Fruit fly (Drosophila melanogaster): ENCODE measurements around the gene CG6761.

CG6761 gene

DNA sequence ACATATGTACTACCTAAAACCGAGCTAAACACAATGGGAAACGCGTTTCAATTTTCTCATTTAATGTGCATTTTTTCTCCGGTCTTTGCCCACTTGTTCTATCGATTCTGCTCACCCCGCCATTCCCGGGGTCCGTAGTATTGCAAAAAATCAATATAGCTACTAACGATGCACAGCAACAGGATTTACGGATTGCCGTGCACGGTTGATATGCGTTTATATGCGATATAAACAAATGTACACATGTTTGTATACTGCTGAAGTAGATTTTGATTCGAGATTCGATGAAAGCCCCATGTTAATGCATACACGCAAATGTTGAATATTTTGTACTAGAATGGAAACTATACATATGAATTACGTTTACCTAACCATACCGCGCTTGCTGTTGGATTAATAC is 13.7 kb upstream of the CG6761 start:
- TF ChIP-seq Sin3A (optimal IDR thresholded peaks at IDR 0.05), result no peak

DNA sequence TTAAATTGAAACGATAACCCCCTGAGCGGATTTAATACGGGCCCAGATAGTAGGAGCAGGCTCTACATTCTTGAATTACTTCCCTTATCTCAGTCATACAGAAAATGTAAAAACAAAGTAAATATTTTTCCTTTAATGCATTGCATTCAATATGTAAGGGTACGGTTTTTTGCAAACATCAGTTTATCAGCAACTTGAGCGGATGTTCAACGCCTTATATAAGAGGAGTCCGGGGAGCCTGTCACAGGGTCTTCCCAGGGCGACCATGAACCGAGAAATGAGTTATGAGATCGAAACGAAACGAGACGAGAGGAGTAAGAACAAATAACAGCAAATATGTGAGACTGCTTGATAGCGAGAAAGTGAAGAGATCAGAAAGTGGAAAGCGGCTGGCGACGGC is 13.2 kb upstream of the CG6761 start:
- TF ChIP-seq Myc (optimal IDR thresholded peaks at IDR 0.05) (no peak), Sin3A (optimal IDR thresholded peaks at IDR 0.05) (no peak), h (optimal IDR thresholded peaks at IDR 0.05) (no peak), ttk (optimal IDR thresholded peaks at IDR 0.05) (no peak), insv (optimal IDR thresholded peaks at IDR 0.05) (no peak), psq (optimal IDR thresholded peaks at IDR 0.05) (no peak)

DNA sequence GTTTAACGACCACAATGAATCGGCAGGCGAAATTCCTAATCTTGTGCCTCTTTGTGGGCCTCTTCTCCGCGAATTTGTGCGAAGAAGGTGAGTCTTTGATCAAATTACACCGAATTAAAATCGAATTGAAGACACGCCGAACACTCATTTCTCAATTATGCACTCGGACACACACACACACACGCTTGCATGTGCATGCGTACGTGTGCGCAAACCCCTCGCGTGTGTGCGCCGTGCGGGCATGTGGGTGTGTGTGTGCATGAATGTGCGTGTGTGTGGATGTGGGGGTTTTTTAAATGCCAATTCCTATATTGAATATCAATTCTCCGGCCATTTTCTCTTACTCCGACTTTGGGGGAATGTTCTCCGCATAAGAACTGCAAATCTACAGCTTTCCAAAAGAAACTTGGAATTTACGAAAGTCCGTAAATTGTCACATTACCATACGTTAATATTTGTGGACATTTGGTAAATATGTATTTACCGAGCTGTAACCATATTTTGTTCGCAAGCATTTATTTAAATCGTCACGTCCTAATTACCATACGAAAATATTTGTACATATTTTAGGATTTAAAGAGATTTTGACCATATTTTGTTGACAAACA is 11.2 kb upstream of the CG6761 start:
- TF ChIP-seq Myc (optimal IDR thresholded peaks at IDR 0.05) (no peak), psq (optimal IDR thresholded peaks at IDR 0.05) (no peak), h (optimal IDR thresholded peaks at IDR 0.05) (no peak), ttk (optimal IDR thresholded peaks at IDR 0.05) (no peak), Sin3A (optimal IDR thresholded peaks at IDR 0.05) (no peak), insv (optimal IDR thresholded peaks at IDR 0.05) (no peak)

DNA sequence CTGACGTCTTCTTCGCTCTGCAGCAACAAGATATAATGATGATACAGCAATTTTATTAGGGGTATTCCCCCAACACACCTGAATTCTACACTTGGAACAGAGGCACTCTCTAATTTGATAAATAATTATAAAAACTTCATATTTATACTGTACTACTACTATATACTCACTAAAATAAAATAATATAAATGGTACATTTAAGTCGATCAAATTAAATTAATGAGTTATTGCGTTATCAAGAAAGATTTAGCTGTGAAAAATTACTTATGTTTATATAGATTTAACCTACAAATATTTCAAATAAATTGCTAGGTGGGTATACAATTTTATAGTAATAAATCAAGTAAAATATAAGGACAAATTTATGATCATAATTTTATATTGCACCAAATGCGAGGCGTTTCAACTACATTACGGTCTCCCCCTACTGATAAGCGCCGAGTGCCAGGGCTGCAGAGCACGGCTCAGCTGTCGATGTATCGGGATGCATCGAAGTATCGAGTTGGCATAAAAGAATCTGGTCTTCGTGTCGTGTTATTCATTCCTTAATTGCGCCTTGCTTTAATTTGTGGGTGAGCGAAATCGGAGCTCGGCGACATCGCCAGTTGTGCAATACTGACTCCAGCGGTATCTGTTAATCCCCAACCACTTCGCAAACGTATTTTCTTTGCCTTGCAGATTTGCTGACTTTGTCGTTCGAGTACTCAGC is 10.6 kb upstream of the CG6761 start, which contains the start of gene vsg:
TSS of gene vsg (plus strand) at position 497 of the 709 bp plus-strand sequence.
- TF ChIP-seq psq (optimal IDR thresholded peaks at IDR 0.05), result no peak
- TF ChIP-seq insv (optimal IDR thresholded peaks at IDR 0.05), result no peak
- no peak for TF ChIP-seq h (optimal IDR thresholded peaks at IDR 0.05)
- no peak for TF ChIP-seq Sin3A (optimal IDR thresholded peaks at IDR 0.05)
- TF ChIP-seq ttk (optimal IDR thresholded peaks at IDR 0.05), result no peak
- no peak for TF ChIP-seq Myc (optimal IDR thresholded peaks at IDR 0.05)

DNA sequence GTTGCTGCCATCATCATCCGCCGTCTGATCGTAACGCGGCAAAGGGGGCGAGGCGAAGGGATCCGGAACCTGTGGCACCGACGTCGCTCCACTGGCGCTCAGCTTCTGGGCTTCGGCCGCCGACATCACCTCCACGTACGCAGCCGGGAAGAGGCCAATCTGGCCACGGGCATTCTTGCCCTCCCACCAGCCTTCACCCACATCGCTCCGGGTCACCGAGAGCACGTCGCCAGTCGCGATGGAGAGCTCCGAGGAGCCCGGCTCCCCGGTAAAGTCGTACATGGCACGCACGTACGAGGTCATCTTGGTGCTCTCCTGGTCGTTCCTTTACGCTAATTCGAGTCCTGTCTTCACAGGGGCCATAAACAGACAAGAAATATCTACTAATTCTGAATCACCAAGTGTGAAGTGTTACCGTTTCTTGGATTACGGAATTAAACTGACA is 10.0 kb upstream of the CG6761 start, which contains the start of gene SH3PX1:
TSS of gene SH3PX1 (minus strand) at position 445 of the 445 bp plus-strand sequence.
- TF ChIP-seq psq (optimal IDR thresholded peaks at IDR 0.05) (no peak), h (optimal IDR thresholded peaks at IDR 0.05) (no peak), Sin3A (optimal IDR thresholded peaks at IDR 0.05) (no peak), insv (optimal IDR thresholded peaks at IDR 0.05) (no peak), ttk (optimal IDR thresholded peaks at IDR 0.05) (no peak), Myc (optimal IDR thresholded peaks at IDR 0.05) (no peak)

DNA sequence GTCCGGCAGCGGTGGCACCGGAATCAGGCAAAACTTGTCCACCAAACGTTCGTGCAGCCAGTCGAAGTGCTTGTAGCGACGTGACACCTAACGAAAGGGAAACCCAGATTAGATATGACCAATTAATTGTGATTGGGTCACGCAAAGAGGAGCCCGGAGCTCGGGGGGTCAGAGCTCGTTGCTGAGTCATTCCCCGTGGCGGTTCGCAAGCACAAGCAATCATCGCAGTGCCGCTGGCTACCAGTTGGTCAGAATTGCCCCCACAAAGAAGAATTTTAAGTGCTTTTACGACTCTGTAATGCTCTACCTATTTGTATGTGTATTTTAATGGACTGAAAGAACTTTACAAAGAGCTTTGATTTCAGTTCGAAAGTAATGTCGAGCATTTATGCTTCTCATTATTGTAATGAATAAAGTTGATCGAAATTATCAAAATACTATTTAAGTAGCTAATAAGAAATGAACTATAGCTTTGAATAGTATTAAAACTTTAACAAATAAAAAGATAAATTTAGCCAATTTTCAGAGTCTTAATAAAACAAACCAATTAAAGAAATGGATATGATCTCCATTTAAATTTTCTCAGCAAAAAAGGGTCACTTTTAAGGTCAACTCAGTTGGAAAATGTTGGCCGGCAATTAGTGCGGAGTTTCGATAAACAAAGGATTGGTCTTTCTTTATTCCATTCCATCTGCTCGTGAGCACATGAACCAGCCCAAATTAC is 8.8 kb upstream of the CG6761 start:
- TF ChIP-seq insv (optimal IDR thresholded peaks at IDR 0.05) (no peak), Sin3A (optimal IDR thresholded peaks at IDR 0.05) (no peak), Myc (optimal IDR thresholded peaks at IDR 0.05) (no peak), ttk (optimal IDR thresholded peaks at IDR 0.05) (no peak), psq (optimal IDR thresholded peaks at IDR 0.05) (no peak), h (optimal IDR thresholded peaks at IDR 0.05) (no peak)

DNA sequence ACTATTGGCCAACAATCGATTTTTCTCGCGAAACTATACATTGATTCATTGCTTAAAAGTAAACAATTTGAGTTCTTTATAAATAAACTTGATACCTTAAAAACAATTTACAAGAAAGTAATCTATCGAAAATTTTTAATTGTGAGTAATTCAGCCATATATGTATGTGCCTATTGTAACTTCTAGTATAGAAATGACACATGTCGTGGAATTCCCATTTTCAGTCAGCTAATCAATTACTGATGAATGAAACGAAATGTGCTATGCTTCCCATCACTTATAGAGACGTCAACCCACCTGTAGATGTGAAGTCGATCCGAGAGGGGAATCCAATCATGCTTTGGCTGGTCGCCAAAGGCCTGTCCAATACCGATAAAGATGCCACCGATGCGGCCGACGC is 7.8 kb upstream of the CG6761 start:
- TF ChIP-seq ttk (optimal IDR thresholded peaks at IDR 0.05) (no peak), psq (optimal IDR thresholded peaks at IDR 0.05) (no peak), Sin3A (optimal IDR thresholded peaks at IDR 0.05) (no peak), Myc (optimal IDR thresholded peaks at IDR 0.05) (no peak), h (optimal IDR thresholded peaks at IDR 0.05) (no peak), insv (optimal IDR thresholded peaks at IDR 0.05) (no peak)

DNA sequence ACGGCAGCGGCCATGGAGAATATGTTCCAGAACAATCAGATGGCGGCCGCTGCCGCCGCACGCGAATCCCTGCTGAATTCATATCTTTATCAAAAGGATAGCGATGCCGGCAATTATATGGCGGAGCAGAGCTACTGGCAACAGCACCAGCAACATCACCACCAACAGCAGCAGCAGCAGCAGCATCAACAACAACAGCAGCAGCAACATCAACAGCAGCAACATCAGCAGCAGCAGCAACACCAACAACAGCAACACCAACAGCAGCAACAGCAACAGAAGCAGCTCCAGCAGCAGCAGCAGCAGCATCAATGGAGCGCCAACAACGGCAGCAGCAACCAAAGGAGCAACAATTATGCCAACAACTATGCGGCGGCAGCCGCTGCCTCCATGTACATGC is 5.4 kb upstream of the CG6761 start:
- no peak for TF ChIP-seq psq (optimal IDR thresholded peaks at IDR 0.05)
- no peak for TF ChIP-seq insv (optimal IDR thresholded peaks at IDR 0.05)
- no peak for TF ChIP-seq Myc (optimal IDR thresholded peaks at IDR 0.05)
- TF ChIP-seq ttk (optimal IDR thresholded peaks at IDR 0.05), result no peak
- TF ChIP-seq h (optimal IDR thresholded peaks at IDR 0.05), result no peak
- no peak for TF ChIP-seq Sin3A (optimal IDR thresholded peaks at IDR 0.05)

DNA sequence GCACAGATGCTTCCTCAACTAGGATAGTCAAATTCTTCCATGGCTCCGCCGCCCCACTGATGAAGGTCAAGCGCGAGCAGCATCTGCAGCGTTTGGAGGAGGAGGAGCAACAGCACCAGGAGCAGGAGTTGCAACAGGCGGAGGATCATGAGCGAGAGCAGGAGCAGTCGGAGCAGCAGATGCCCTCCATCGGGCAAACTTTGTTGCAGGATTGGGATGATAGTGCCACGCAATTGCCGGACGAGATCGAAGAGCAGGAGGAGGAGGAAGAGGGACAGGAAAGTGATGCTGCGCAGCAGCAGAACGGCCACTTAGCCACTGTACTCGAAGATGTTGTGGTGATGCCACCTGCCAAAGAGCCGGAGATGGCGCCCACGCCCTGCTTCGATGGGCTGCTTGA is 2.2 kb upstream of the CG6761 start:
- TF ChIP-seq Myc (optimal IDR thresholded peaks at IDR 0.05), result no peak
- no peak for TF ChIP-seq ttk (optimal IDR thresholded peaks at IDR 0.05)
- TF ChIP-seq psq (optimal IDR thresholded peaks at IDR 0.05), result no peak
- no peak for TF ChIP-seq Sin3A (optimal IDR thresholded peaks at IDR 0.05)
- no peak for TF ChIP-seq h (optimal IDR thresholded peaks at IDR 0.05)
- no peak for TF ChIP-seq insv (optimal IDR thresholded peaks at IDR 0.05)

DNA sequence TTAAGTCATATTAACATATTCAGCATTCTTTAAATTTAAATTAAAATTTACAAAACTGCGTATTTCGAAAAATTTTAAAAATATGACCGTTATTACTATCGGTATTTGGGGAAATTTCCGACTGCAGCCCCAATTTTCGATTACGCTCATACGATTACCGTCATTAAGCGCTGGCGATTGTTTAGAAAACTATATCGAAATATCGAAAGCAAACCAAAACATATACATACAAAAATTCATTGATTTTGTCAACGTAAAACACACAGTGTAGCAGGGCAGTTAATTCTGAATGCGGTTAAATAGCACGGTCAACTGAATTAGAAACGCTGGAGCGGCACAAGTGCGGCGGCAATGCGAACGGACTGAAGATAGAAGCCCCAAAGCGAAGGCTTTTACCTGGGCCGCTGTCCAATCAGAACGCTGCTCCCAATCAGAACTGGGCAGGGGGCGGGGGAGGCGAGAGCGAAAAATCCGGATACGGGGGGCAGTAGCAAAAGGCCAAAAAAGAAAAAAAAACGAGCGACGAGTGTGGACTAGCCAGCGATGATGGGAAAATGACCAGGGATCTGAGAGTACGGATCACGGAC is 860 bp upstream of the CG6761 start, which contains the start of gene CG16711:
TSS of gene CG16711 (plus strand) at position 170 of the 587 bp plus-strand sequence.
- TF ChIP-seq psq (optimal IDR thresholded peaks at IDR 0.05) (no peak), h (optimal IDR thresholded peaks at IDR 0.05) (no peak), Myc (optimal IDR thresholded peaks at IDR 0.05) (no peak), insv (optimal IDR thresholded peaks at IDR 0.05) (no peak), Sin3A (optimal IDR thresholded peaks at IDR 0.05) (no peak), ttk (optimal IDR thresholded peaks at IDR 0.05) (no peak)

DNA sequence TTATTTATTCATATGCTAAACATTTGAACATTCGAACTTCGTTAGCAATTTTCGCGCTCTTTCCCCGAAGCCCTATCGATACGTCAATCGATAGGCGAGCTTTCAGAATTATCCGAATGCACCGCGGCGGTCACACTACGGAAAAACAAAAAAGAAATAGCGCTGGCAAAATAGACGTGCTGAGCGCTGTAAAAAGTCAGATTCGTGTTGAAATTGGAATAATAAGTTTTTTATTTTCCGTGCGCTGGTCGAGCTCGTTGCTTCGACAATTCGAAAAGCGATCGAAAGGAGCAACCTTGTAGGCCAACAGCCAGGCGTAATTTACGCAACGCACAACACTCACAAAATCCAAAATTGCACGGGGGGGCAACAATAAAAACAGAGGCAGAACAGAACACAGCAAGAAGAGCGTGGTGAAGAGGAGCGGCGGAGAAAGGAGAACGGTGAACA is 5.2 kb downstream of the CG6761 start, which contains the start of gene Ubc4:
TSS of gene Ubc4 (plus strand) at position 144 of the 450 bp plus-strand sequence.
- TF ChIP-seq insv (optimal IDR thresholded peaks at IDR 0.05) (no peak), Sin3A (optimal IDR thresholded peaks at IDR 0.05) (no peak), psq (optimal IDR thresholded peaks at IDR 0.05) (no peak), h (optimal IDR thresholded peaks at IDR 0.05) (no peak), Myc (optimal IDR thresholded peaks at IDR 0.05) (no peak), ttk (optimal IDR thresholded peaks at IDR 0.05) (no peak)

DNA sequence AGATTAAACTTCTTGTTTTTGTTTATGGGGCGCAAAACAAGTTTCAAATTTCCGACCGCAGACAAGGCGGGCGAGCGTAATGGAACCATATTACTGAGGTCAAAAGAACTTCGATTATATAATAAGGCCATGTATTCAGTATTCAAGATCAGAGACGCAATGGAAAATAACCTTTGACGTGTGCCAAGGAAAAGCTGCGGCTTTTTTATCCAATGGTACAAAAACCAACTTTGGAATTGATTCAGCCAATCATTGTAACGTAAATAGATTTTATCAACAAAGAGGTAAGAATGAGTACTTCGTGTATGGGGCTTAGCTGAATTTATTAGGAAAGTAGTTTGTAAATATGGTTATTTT is 5.9 kb downstream of the CG6761 start:
- TF ChIP-seq h (optimal IDR thresholded peaks at IDR 0.05) (no peak), ttk (optimal IDR thresholded peaks at IDR 0.05) (no peak), Sin3A (optimal IDR thresholded peaks at IDR 0.05) (no peak), psq (optimal IDR thresholded peaks at IDR 0.05) (no peak), insv (optimal IDR thresholded peaks at IDR 0.05) (no peak), Myc (optimal IDR thresholded peaks at IDR 0.05) (no peak)

Measured in Kc167 (cell line).